Worm (Caenorhabditis elegans): Measurements from ENCODE around the gene rab-35.

DNA sequence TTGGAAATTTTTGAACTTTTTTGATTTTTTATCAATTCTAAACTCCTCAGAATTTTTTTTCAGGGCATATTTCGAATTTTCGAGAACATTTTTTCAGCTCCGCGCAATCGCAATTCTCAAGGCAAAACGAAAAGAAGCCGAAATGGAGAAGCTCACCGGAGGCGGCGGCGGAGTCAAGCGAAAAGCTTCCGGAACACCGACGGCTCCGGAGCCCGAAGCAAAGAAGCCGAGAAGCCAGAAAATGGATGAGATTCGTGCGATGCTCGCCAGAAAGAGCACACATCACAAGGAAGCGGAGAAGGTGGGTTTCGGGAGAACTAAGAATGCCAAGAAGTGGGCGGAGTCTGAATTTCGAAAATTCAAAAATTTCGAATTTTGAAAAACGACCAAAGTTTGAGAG is 12.7 kb upstream of the rab-35 start:
- TF ChIP-seq cog-1 (tag; optimal IDR thresholded peaks at IDR 0.05), result no peak
- no peak for TF ChIP-seq flt-1 (GFP tag; IDR thresholded peaks at IDR 0.05)
- TF ChIP-seq klf-2 (GFP tag; conservative IDR thresholded peaks at IDR 0.05), result no peak
- TF ChIP-seq ref-1 (GFP tag; conservative IDR thresholded peaks at IDR 0.05), result no peak
- TF ChIP-seq ztf-23 (GFP tag; IDR thresholded peaks at IDR 0.05), result no peak
- TF ChIP-seq T22C8.4 (GFP tag; IDR thresholded peaks at IDR 0.05), result no peak
- TF ChIP-seq ztf-29 (GFP tag; IDR thresholded peaks at IDR 0.05), result no peak
- no peak for TF ChIP-seq tab-1 (GFP tag; IDR thresholded peaks at IDR 0.05)
- TF ChIP-seq med-1 (GFP tag; optimal IDR thresholded peaks at IDR 0.05; ENCODE audit: insufficient read depth), result no peak
